Fruit fly (Drosophila melanogaster) whole organism, embryonic: ENCODE results near the gene Doc2.

Experiments
- CG10366 ChIP-seq: fragments of 200-800 bp; sonication (Bioruptor generic); IDR thresholded peaks from 2 replicates; pipeline ENCODE4 v1.3.6; 2022; ENCODE audit warnings: missing biosample characterization, missing genetic modification characterization
- CG10979 ChIP-seq: fragments of 200-800 bp; sonication (Bioruptor generic); optimal IDR thresholded peaks from 2 replicates; lab custom pipeline; 2018; ENCODE audit warnings: missing biosample characterization, mild to moderate bottlenecking, missing genetic modification characterization, moderate library complexity
- CG1603 ChIP-seq: fragments of 200-800 bp; sonication (Bioruptor generic); optimal IDR thresholded peaks from 2 replicates; lab custom pipeline; 2019; ENCODE audit warnings: missing biosample characterization, mild to moderate bottlenecking, missing genetic modification characterization, moderate library complexity
- CG17361 ChIP-seq: fragments of 200-800 bp; sonication (Bioruptor generic); IDR thresholded peaks from 3 replicates; pipeline ENCODE4 v1.3.6; 2022; ENCODE audit warnings: missing biosample characterization, missing genetic modification characterization
- CG17912 ChIP-seq: fragments of 200-800 bp; sonication (Bioruptor generic); optimal IDR thresholded peaks from 2 replicates; lab custom pipeline; 2018; ENCODE audit warnings: missing biosample characterization, mild to moderate bottlenecking, missing genetic modification characterization
- CG18262 ChIP-seq: fragments of 200-800 bp; optimal IDR thresholded peaks from 3 replicates; lab custom pipeline; 2019; ENCODE audit warnings: missing biosample characterization, mild to moderate bottlenecking, missing genetic modification characterization, moderate library complexity
- CG4854 ChIP-seq: fragments of 200-800 bp; sonication (Bioruptor generic); optimal IDR thresholded peaks from 2 replicates; lab custom pipeline; 2016; ENCODE audit warnings: missing biosample characterization, missing genetic modification characterization, inconsistent platforms
- CG6813 ChIP-seq: fragments of 200-800 bp; sonication (Bioruptor generic); optimal IDR thresholded peaks from 2 replicates; lab custom pipeline; 2017; ENCODE audit warnings: missing biosample characterization, missing genetic modification characterization, mild to moderate bottlenecking, moderate library complexity, missing genetic modification reagents
- CG8765 ChIP-seq: fragments of 200-800 bp; sonication (Bioruptor generic); IDR thresholded peaks from 2 replicates; pipeline ENCODE4 v1.3.6; 2022; ENCODE audit warnings: missing biosample characterization, missing genetic modification characterization
- Gsc ChIP-seq: fragments of 200-800 bp; sonication (Bioruptor generic); IDR thresholded peaks from 2 replicates; pipeline ENCODE4 v1.3.6; 2022; ENCODE audit warnings: missing biosample characterization, missing genetic modification characterization
- bbx ChIP-seq: fragments of 200-800 bp; sonication (Bioruptor generic); IDR thresholded peaks from 2 replicates; pipeline ENCODE4 v1.3.6; 2022; ENCODE audit warnings: missing biosample characterization, missing genetic modification characterization; ENCODE audit not compliant: partially characterized antibody
- dan ChIP-seq: fragments of 200-800 bp; sonication (Bioruptor generic); IDR thresholded peaks from 2 replicates; pipeline ENCODE4 v1.3.6; 2022; ENCODE audit warnings: missing biosample characterization, missing genetic modification characterization
- dimm ChIP-seq: fragments of 200-800 bp; sonication (Bioruptor generic); IDR thresholded peaks from 2 replicates; pipeline ENCODE4 v1.3.6; 2022; ENCODE audit warnings: missing biosample characterization, missing genetic modification characterization
- inv ChIP-seq: fragments of 200-800 bp; sonication (Bioruptor generic); IDR thresholded peaks from 2 replicates; pipeline ENCODE4 v1.3.6; 2022; ENCODE audit warnings: missing biosample characterization, missing genetic modification characterization; ENCODE audit not compliant: partially characterized antibody
- pum ChIP-seq: fragments of 200-800 bp; sonication (Bioruptor generic); optimal IDR thresholded peaks from 2 replicates; lab custom pipeline; 2016; ENCODE audit warnings: missing biosample characterization, missing genetic modification characterization
- stc ChIP-seq: fragments of 200-800 bp; sonication (Bioruptor generic); IDR thresholded peaks from 2 replicates; pipeline ENCODE4 v1.3.6; 2022; ENCODE audit warnings: missing biosample characterization, missing genetic modification characterization

The Doc2 gene

dm6 chr3L:8964458-8964857 lies 54.6 kb downstream of the Doc2 start, which contains the start of gene ValRS-m (continued):
- TF ChIP-seq CG17361 (GFP tag; lab: Robert Waterston, UW) (no peak), CG18262 (tag; lab: Kevin White, UChicago) (no peak), stc (GFP tag; lab: Robert Waterston, UW) (no peak), CG4854 (no peak), dimm (GFP tag; lab: Robert Waterston, UW) (no peak), CG17912 (no peak), pum (GFP tag; lab: Kevin White, UChicago) (no peak), CG10366 (GFP tag; lab: Robert Waterston, UW) (no peak), CG6813 (no peak), CG8765 (GFP tag; lab: Robert Waterston, UW) (no peak), bbx (GFP tag; lab: Robert Waterston, UW) (peak; percentile 53; the same call in 1 of the 2 replicates), CG10979 (no peak), inv (GFP tag; lab: Robert Waterston, UW) (no peak), dan (GFP tag; lab: Robert Waterston, UW) (no peak), CG1603 (tag; lab: Kevin White, UChicago) (no peak), Gsc (GFP tag; lab: Robert Waterston, UW) (no peak)
- TF ChIP-seq, all 482 proteins: peak for 15
